Fruit fly (Drosophila melanogaster): ENCODE data around the gene Polr2A.
A peak's percentile ranks its signal among the peaks of the same experiment; 100 is the strongest.

Polr2A gene

DNA sequence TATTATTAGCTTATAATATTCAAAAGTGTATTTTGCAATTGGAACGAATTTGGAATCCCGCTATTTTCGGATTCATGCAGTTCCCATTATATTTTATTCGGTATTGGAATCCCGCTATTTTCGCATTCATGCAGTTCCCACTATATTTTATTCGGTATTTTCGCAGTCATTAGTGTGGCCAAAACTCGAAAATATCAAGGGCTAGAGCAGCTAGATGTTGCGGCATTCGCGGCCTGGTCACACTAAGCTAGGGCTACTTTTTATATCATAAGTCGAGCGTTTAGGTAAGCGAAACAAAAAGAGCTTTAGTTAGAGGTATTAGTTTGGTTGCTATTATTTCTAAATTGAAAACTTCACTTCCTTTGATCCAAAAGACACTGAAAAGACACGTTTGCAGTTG lies 8.7 kb upstream of the Polr2A start (continued):
- TF ChIP-seq repo (GFP tag; optimal IDR thresholded peaks at IDR 0.05): no peak
- TF ChIP-seq NC2α (GFP tag; optimal IDR thresholded peaks at IDR 0.05): no peak
- no peak for TF ChIP-seq CG1024 (GFP tag; IDR thresholded peaks at IDR 0.05)
- TF ChIP-seq fd3F (GFP tag; optimal IDR thresholded peaks at IDR 0.05): no peak
- TF ChIP-seq Bdp1 (GFP tag; optimal IDR thresholded peaks at IDR 0.05): no peak
- no peak; the same call in 1 of the 2 replicates for TF ChIP-seq Bgb (GFP tag; IDR thresholded peaks at IDR 0.05; ENCODE audit: partially characterized antibody)
- no peak for TF ChIP-seq dmrt99B (tag; optimal IDR thresholded peaks at IDR 0.05)
- peak; percentile 44 for TF ChIP-seq BEAF-32 (GFP tag; optimal IDR thresholded peaks at IDR 0.05)
- TF ChIP-seq Doc3 (GFP tag; IDR thresholded peaks at IDR 0.05; ENCODE audit: partially characterized antibody): no peak
- TF ChIP-seq eyg (GFP tag; optimal IDR thresholded peaks at IDR 0.05): no peak
- TF ChIP-seq CG6175 (GFP tag; IDR thresholded peaks at IDR 0.05): no peak
- peak; percentile 13 for TF ChIP-seq YL-1 (GFP tag; optimal IDR thresholded peaks at IDR 0.05)
- TF ChIP-seq Spps (tag; optimal IDR thresholded peaks at IDR 0.05): peak; percentile 13
- no peak for TF ChIP-seq sens (GFP tag)
- TF ChIP-seq bigmax (GFP tag; optimal IDR thresholded peaks at IDR 0.05): no peak
- TF ChIP-seq CG17385 (GFP tag; optimal IDR thresholded peaks at IDR 0.05): no peak
- no peak for TF ChIP-seq tio (GFP tag; optimal IDR thresholded peaks at IDR 0.05)
- no peak for TF ChIP-seq CG2889 (GFP tag; IDR thresholded peaks at IDR 0.05)
- peak; percentile 45; the same call in 1 of the 3 replicates for TF ChIP-seq CG16813 (GFP tag; IDR thresholded peaks at IDR 0.05; ENCODE audit: partially characterized antibody)
- peak; percentile 96 for TF ChIP-seq sd (tag; optimal IDR thresholded peaks at IDR 0.05)
- no peak for TF ChIP-seq Ptx1 (GFP tag; IDR thresholded peaks at IDR 0.05)
- no peak for TF ChIP-seq chif (GFP tag; optimal IDR thresholded peaks at IDR 0.05)
- no peak for TF ChIP-seq CG12104 (GFP tag; optimal IDR thresholded peaks at IDR 0.05)
- TF ChIP-seq nau (GFP tag; optimal IDR thresholded peaks at IDR 0.05): no peak
- no peak for TF ChIP-seq hth (optimal IDR thresholded peaks at IDR 0.05)
- peak; percentile 53; the same call in 1 of the 2 replicates for TF ChIP-seq E2f2 (GFP tag; IDR thresholded peaks at IDR 0.05)
- TF ChIP-seq Dfd (GFP tag; optimal IDR thresholded peaks at IDR 0.05): no peak
- TF ChIP-seq bab2 (GFP tag; optimal IDR thresholded peaks at IDR 0.05): no peak
- peak; percentile 34; the same call in 1 of the 2 replicates for TF ChIP-seq bbx (GFP tag; IDR thresholded peaks at IDR 0.05; ENCODE audit: partially characterized antibody)
- TF ChIP-seq phol (tag; optimal IDR thresholded peaks at IDR 0.05): peak; percentile 13
- peak; percentile 95 for TF ChIP-seq Lhr (GFP tag; optimal IDR thresholded peaks at IDR 0.05)
- TF ChIP-seq lilli (GFP tag; optimal IDR thresholded peaks at IDR 0.05): no peak

DNA sequence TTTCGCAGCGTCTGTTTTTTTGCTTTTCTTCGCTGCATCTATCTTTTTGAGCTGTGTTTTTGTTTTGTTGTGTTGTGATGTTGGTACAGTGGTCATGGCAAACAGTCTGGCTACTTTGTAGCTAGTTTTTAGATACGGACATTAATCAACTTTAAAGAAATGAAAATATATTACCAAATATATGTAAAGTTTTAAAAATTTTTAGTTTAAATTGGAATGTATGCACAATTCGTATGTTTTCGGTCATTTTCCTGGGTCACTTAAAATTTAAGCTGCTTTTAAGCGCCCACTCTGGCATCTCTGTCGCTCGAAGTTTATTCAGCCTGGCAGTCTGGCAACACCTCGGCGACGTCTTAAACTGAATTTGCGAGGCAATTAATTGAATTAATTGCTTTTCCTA lies 6.4 kb upstream of the Polr2A start, which contains the start of gene CG11695:
Gene CG11695, plus strand, starts transcription at position 344 of the 400 bp plus-strand sequence.
- TF ChIP-seq CG4328 (GFP tag; optimal IDR thresholded peaks at IDR 0.05) (peak; percentile 75), al (GFP tag; IDR thresholded peaks at IDR 0.05) (peak; percentile 67), CG5245 (GFP tag; optimal IDR thresholded peaks at IDR 0.05) (peak; percentile 30), CkIIα-i1 (GFP tag; IDR thresholded peaks at IDR 0.05) (no peak), bigmax (GFP tag; optimal IDR thresholded peaks at IDR 0.05) (no peak), CG8924 (tag; optimal IDR thresholded peaks at IDR 0.05) (peak; percentile 51), Mad (GFP tag; optimal IDR thresholded peaks at IDR 0.05) (peak; percentile 65), stc (GFP tag; IDR thresholded peaks at IDR 0.05) (no peak; the same call in 1 of the 2 replicates), CG14050 (GFP tag; IDR thresholded peaks at IDR 0.05) (no peak), CG30403 (GFP tag; optimal IDR thresholded peaks at IDR 0.05) (peak; percentile 73), danr (GFP tag; IDR thresholded peaks at IDR 0.05) (0 out of 2 replicates have a peak, but pooled peaks have one; percentile 13), CG2202 (tag; optimal IDR thresholded peaks at IDR 0.05) (no peak), CG1529 (GFP tag; optimal IDR thresholded peaks at IDR 0.05) (no peak), slp2 (GFP tag; optimal IDR thresholded peaks at IDR 0.05) (no peak), CG15514 (GFP tag; optimal IDR thresholded peaks at IDR 0.05) (peak; percentile 81), z (GFP tag; IDR thresholded peaks at IDR 0.05) (no peak), Dip2 (GFP tag; IDR thresholded peaks at IDR 0.05) (no peak), Sox100B (GFP tag; optimal IDR thresholded peaks at IDR 0.05) (no peak), gro (GFP tag; optimal IDR thresholded peaks at IDR 0.05) (no peak), CG15696 (tag; optimal IDR thresholded peaks at IDR 0.05) (peak; percentile 73), CG11696 (GFP tag; IDR thresholded peaks at IDR 0.05) (peak; percentile 45; the same call in 1 of the 2 replicates), ftz-f1 (GFP tag; optimal IDR thresholded peaks at IDR 0.05) (no peak)

Measured in whole organism, embryonic.